Worm (Caenorhabditis elegans) whole organism, mixed stage, embryonic: ENCODE measurements around the gene srv-5.
A peak's percentile ranks its signal among the peaks of the same experiment; 100 is the strongest.

Source experiments
- M03D4.4 ChIP-seq: sonication (generic microtip); optimal IDR thresholded peaks from 2 replicates; lab custom pipeline; 2017; ENCODE audit warnings: mild to moderate bottlenecking, missing genetic modification characterization, missing compliant biosample characterization
- bed-3 ChIP-seq: fragments of 200-800 bp; sonication (Bioruptor generic); optimal IDR thresholded peaks from 3 replicates; lab custom pipeline; 2018; ENCODE audit warnings: mild to moderate bottlenecking, missing genetic modification characterization, moderate library complexity, missing compliant biosample characterization
- blmp-1 ChIP-seq: fragments of 150-350 bp; optimal IDR thresholded peaks from 2 replicates; lab custom pipeline; 2014; ENCODE audit warnings: missing biosample characterization, missing genetic modification characterization
- ceh-39 ChIP-seq: fragments of 150-350 bp; optimal IDR thresholded peaks from 2 replicates; lab custom pipeline; 2014; ENCODE audit warnings: missing biosample characterization, missing genetic modification characterization
- ceh-43 ChIP-seq: fragments of 200-800 bp; sonication (Bioruptor generic); optimal IDR thresholded peaks from 2 replicates; lab custom pipeline; 2018; ENCODE audit warnings: mild to moderate bottlenecking, missing genetic modification characterization, moderate library complexity, missing compliant biosample characterization
- ces-1 ChIP-seq: fragments of 150-350 bp; optimal IDR thresholded peaks from 2 replicates; lab custom pipeline; 2014; ENCODE audit warnings: missing biosample characterization, missing genetic modification reagents, missing genetic modification characterization
- cnd-1 ChIP-seq: fragments of 200-800 bp; sonication (Bioruptor generic); optimal IDR thresholded peaks from 2 replicates; lab custom pipeline; 2018; ENCODE audit warnings: mild to moderate bottlenecking, missing genetic modification characterization, missing compliant biosample characterization
- drap-1 ChIP-seq: fragments of 200-800 bp; sonication (Bioruptor generic); optimal IDR thresholded peaks from 3 replicates; lab custom pipeline; 2018; ENCODE audit warnings: mild to moderate bottlenecking, missing genetic modification characterization, missing compliant biosample characterization
- elt-1 ChIP-seq: sonication (generic microtip); optimal IDR thresholded peaks from 2 replicates; lab custom pipeline; 2017; ENCODE audit warnings: missing genetic modification characterization, mild to moderate bottlenecking, missing compliant biosample characterization, antibody characterized with exemption, moderate library complexity, borderline replicate concordance; ENCODE audit not compliant: insufficient read depth
- elt-3 ChIP-seq: fragments of 150-350 bp; optimal IDR thresholded peaks from 2 replicates; lab custom pipeline; 2014; ENCODE audit warnings: missing biosample characterization, missing genetic modification characterization
- flh-1 ChIP-seq: fragments of 200-800 bp; sonication (Bioruptor generic); optimal IDR thresholded peaks from 2 replicates; lab custom pipeline; 2018; ENCODE audit warnings: mild to moderate bottlenecking, missing genetic modification characterization, moderate library complexity, missing compliant biosample characterization
- ham-2 ChIP-seq: fragments of 200-800 bp; sonication (Bioruptor generic); optimal IDR thresholded peaks from 2 replicates; lab custom pipeline; 2018; ENCODE audit warnings: mild to moderate bottlenecking, missing genetic modification characterization, missing compliant biosample characterization
- hlh-1 ChIP-seq: fragments of 150-350 bp; optimal IDR thresholded peaks from 2 replicates; lab custom pipeline; 2014; ENCODE audit warnings: missing biosample characterization, missing genetic modification reagents, missing genetic modification characterization
- lin-13 ChIP-seq: fragments of 150-350 bp; optimal IDR thresholded peaks from 2 replicates; lab custom pipeline; 2014; ENCODE audit warnings: missing biosample characterization, missing genetic modification characterization
- lin-32 ChIP-seq: fragments of 200-800 bp; sonication (Bioruptor generic); optimal IDR thresholded peaks from 2 replicates; lab custom pipeline; 2018; ENCODE audit warnings: mild to moderate bottlenecking, missing genetic modification characterization, missing compliant biosample characterization
- lsy-2 ChIP-seq: fragments of 150-350 bp; optimal IDR thresholded peaks from 2 replicates; lab custom pipeline; 2014; ENCODE audit warnings: missing biosample characterization, missing genetic modification characterization
- mab-5 ChIP-seq: fragments of 150-350 bp; optimal IDR thresholded peaks from 2 replicates; lab custom pipeline; 2014; ENCODE audit warnings: missing biosample characterization, missing genetic modification characterization
- mep-1 ChIP-seq: fragments of 150-350 bp; optimal IDR thresholded peaks from 2 replicates; lab custom pipeline; 2017; ENCODE audit warnings: missing biosample characterization, missing genetic modification reagents, missing genetic modification characterization, inconsistent platforms
- mls-2 ChIP-seq: sonication (generic microtip); optimal IDR thresholded peaks from 2 replicates; lab custom pipeline; 2016; ENCODE audit warnings: mild to moderate bottlenecking, missing genetic modification characterization, moderate library complexity, missing compliant biosample characterization
- nhr-12 ChIP-seq: fragments of 150-350 bp; optimal IDR thresholded peaks from 2 replicates; lab custom pipeline; 2014; ENCODE audit warnings: missing biosample characterization, missing genetic modification characterization
- nhr-237 ChIP-seq: fragments of 150-350 bp; optimal IDR thresholded peaks from 2 replicates; lab custom pipeline; 2014; ENCODE audit warnings: missing biosample characterization, missing genetic modification characterization
- nhr-76 ChIP-seq: sonication (generic microtip); optimal IDR thresholded peaks from 2 replicates; lab custom pipeline; 2017; ENCODE audit warnings: missing biosample characterization, missing genetic modification characterization
- pha-4 ChIP-seq: fragments of 150-350 bp; optimal IDR thresholded peaks from 2 replicates; lab custom pipeline; 2018; ENCODE audit warnings: missing biosample characterization, missing genetic modification reagents, missing genetic modification characterization
- sem-2 ChIP-seq: fragments of 200-800 bp; sonication (Bioruptor generic); optimal IDR thresholded peaks from 2 replicates; lab custom pipeline; 2018; ENCODE audit warnings: mild to moderate bottlenecking, missing genetic modification characterization, missing compliant biosample characterization
- snpc-4 ChIP-seq: fragments of 150-350 bp; optimal IDR thresholded peaks from 2 replicates; lab custom pipeline; 2014; ENCODE audit warnings: missing biosample characterization, missing genetic modification characterization
- sptf-1 ChIP-seq: sonication (generic microtip); optimal IDR thresholded peaks from 2 replicates; lab custom pipeline; 2017; ENCODE audit warnings: mild to moderate bottlenecking, missing genetic modification characterization, moderate library complexity, missing compliant biosample characterization
- tbx-8 ChIP-seq: fragments of 200-800 bp; sonication (Bioruptor generic); optimal IDR thresholded peaks from 2 replicates; lab custom pipeline; 2018; ENCODE audit warnings: mild to moderate bottlenecking, missing genetic modification characterization, moderate library complexity, missing compliant biosample characterization
- unc-120 ChIP-seq: sonication (generic microtip); optimal IDR thresholded peaks from 2 replicates; lab custom pipeline; 2017; ENCODE audit warnings: missing genetic modification characterization, missing compliant biosample characterization; ENCODE audit not compliant: poor library complexity, severe bottlenecking
- unc-39 ChIP-seq: fragments of 150-350 bp; optimal IDR thresholded peaks from 2 replicates; lab custom pipeline; 2014; ENCODE audit warnings: missing biosample characterization, missing genetic modification characterization
- unc-62 ChIP-seq: fragments of 150-350 bp; optimal IDR thresholded peaks from 2 replicates; lab custom pipeline; 2014; ENCODE audit warnings: missing biosample characterization, missing genetic modification reagents, missing genetic modification characterization

The srv-5 gene

ce11 chrX:4273614-4274013 lies 21.5 kb downstream of the srv-5 start, which contains the start of gene C52B9.10:
Gene C52B9.10 (plus strand): TSS chrX:4273914.
- TF ChIP-seq bed-3 (GFP tag; lab: Kevin White, UChicago) (no peak), ces-1 (GFP tag; lab: Kevin White, UChicago) (no peak), snpc-4 (tag; lab: Kevin White, UChicago) (no peak), ceh-39 (tag; lab: Kevin White, UChicago) (no peak), mep-1 (tag; lab: Kevin White, UChicago) (no peak), cnd-1 (tag; lab: Kevin White, UChicago) (no peak), flh-1 (GFP tag; lab: Kevin White, UChicago) (no peak), ham-2 (GFP tag; lab: Kevin White, UChicago) (no peak), sem-2 (GFP tag; lab: Kevin White, UChicago) (no peak), nhr-12 (tag; lab: Kevin White, UChicago) (no peak), lin-13 (tag; lab: Kevin White, UChicago) (no peak), drap-1 (GFP tag; lab: Kevin White, UChicago) (no peak), M03D4.4 (tag; lab: Kevin White, UChicago) (no peak), mab-5 (tag; lab: Kevin White, UChicago) (no peak), hlh-1 (tag; lab: Kevin White, UChicago) (no peak), lin-32 (GFP tag; lab: Kevin White, UChicago) (no peak), unc-120 (tag; lab: Kevin White, UChicago) (no peak), unc-39 (tag; lab: Kevin White, UChicago) (no peak), tbx-8 (GFP tag; lab: Kevin White, UChicago) (no peak)

- TF ChIP-seq hlh-1 (tag; lab: Kevin White, UChicago) (no peak), lsy-2 (no peak), lin-13 (tag; lab: Kevin White, UChicago) (no peak), sem-2 (GFP tag; lab: Kevin White, UChicago) (no peak), ham-2 (GFP tag; lab: Kevin White, UChicago) (no peak), nhr-76 (tag; lab: Kevin White, UChicago) (no peak), cnd-1 (tag; lab: Kevin White, UChicago) (no peak), pha-4 (tag; lab: Kevin White, UChicago) (no peak), elt-1 (tag; lab: Kevin White, UChicago) (no peak), flh-1 (GFP tag; lab: Kevin White, UChicago) (no peak), lin-32 (GFP tag; lab: Kevin White, UChicago) (no peak), sptf-1 (no peak), unc-120 (tag; lab: Kevin White, UChicago) (no peak), ces-1 (GFP tag; lab: Kevin White, UChicago) (no peak), nhr-237 (no peak)
These were observed 22.0 kb downstream of the srv-5 start, which contains the start of gene mec-18 for ce11 chrX:4274116-4274515. Gene mec-18 (minus strand): TSS chrX:4274216.

- TF ChIP-seq unc-120 (tag; lab: Kevin White, UChicago): peak; percentile 47
- TF ChIP-seq nhr-12 (tag; lab: Kevin White, UChicago): no peak
- peak; percentile 88 for TF ChIP-seq hlh-1 (tag; lab: Kevin White, UChicago)
- TF ChIP-seq unc-62 (GFP tag; lab: Kevin White, UChicago): peak; percentile 36
- no peak for TF ChIP-seq blmp-1 (tag; lab: Kevin White, UChicago)
- no peak for TF ChIP-seq sem-2 (GFP tag; lab: Kevin White, UChicago)
These were observed 27.2 kb downstream of the srv-5 start, which contains the start of the genes twk-28 and ets-9 for ce11 chrX:4279294-4279782. Gene twk-28 (minus strand): TSS chrX:4279344. Gene ets-9 (plus strand): TSS chrX:4279703.

ce11 chrX:4282380-4282779 lies 30.2 kb downstream of the srv-5 start, which contains the start of gene C52B9.19:
Gene C52B9.19 (plus strand): TSS chrX:4282555.
- no peak for TF ChIP-seq hlh-1 (tag; lab: Kevin White, UChicago)
- no peak for TF ChIP-seq mls-2 (tag; lab: Kevin White, UChicago)
- TF ChIP-seq ceh-43: no peak
- no peak for TF ChIP-seq cnd-1 (tag; lab: Kevin White, UChicago)
- TF ChIP-seq ces-1 (GFP tag; lab: Kevin White, UChicago): no peak
- TF ChIP-seq mep-1 (tag; lab: Kevin White, UChicago): no peak
- TF ChIP-seq nhr-12 (tag; lab: Kevin White, UChicago): no peak
- TF ChIP-seq bed-3 (GFP tag; lab: Kevin White, UChicago): no peak
- no peak for TF ChIP-seq tbx-8 (GFP tag; lab: Kevin White, UChicago)
- no peak for TF ChIP-seq lin-13 (tag; lab: Kevin White, UChicago)
- no peak for TF ChIP-seq unc-62 (GFP tag; lab: Kevin White, UChicago)
- TF ChIP-seq unc-120 (tag; lab: Kevin White, UChicago): no peak
- no peak for TF ChIP-seq elt-3 (tag; lab: Kevin White, UChicago)
- TF ChIP-seq M03D4.4 (tag; lab: Kevin White, UChicago): no peak
- TF ChIP-seq, all 35 proteins: peak for 0
